Fruit fly (Drosophila melanogaster) whole organism, prepupa: ENCODE data around the gene Gyc89Db.

ENCODE experiments used
- CG11294 ChIP-seq: fragments of 200-800 bp; sonication (Bioruptor generic); IDR thresholded peaks from 2 replicates; pipeline ENCODE4 v1.3.6; 2022; ENCODE audit warnings: missing biosample characterization, missing genetic modification characterization
- CG11762 ChIP-seq: fragments of 200-800 bp; sonication (Bioruptor generic); optimal IDR thresholded peaks from 3 replicates; lab custom pipeline; 2016; ENCODE audit warnings: missing biosample characterization, missing genetic modification characterization; ENCODE audit not compliant: insufficient read depth
- CG15336 ChIP-seq: fragments of 200-800 bp; sonication (Bioruptor generic); IDR thresholded peaks from 2 replicates; pipeline ENCODE4 v1.3.6; 2022; ENCODE audit warnings: missing biosample characterization, missing genetic modification characterization
- CG1621 ChIP-seq: fragments of 200-800 bp; sonication (Bioruptor generic); optimal IDR thresholded peaks from 3 replicates; lab custom pipeline; 2018; ENCODE audit warnings: missing biosample characterization, mild to moderate bottlenecking, missing genetic modification characterization
- CG16779 ChIP-seq: fragments of 200-800 bp; sonication (Bioruptor generic); optimal IDR thresholded peaks from 3 replicates; lab custom pipeline; 2017; ENCODE audit warnings: missing biosample characterization, mild to moderate bottlenecking, missing genetic modification characterization
- CG3032 ChIP-seq: fragments of 200-800 bp; optimal IDR thresholded peaks from 2 replicates; lab custom pipeline; 2019; ENCODE audit warnings: missing biosample characterization, mild to moderate bottlenecking, missing genetic modification characterization, moderate library complexity
- CG31627 ChIP-seq: fragments of 200-800 bp; sonication (Bioruptor generic); optimal IDR thresholded peaks from 3 replicates; lab custom pipeline; 2016; ENCODE audit warnings: missing biosample characterization, missing genetic modification characterization
- CG32006 ChIP-seq: fragments of 200-800 bp; sonication (Bioruptor generic); optimal IDR thresholded peaks from 3 replicates; lab custom pipeline; 2017; ENCODE audit warnings: missing biosample characterization, mild to moderate bottlenecking, missing genetic modification characterization
- CG34406 ChIP-seq: fragments of 200-800 bp; sonication (Bioruptor generic); optimal IDR thresholded peaks from 3 replicates; lab custom pipeline; 2016; ENCODE audit warnings: missing biosample characterization, missing genetic modification characterization
- CG3919 ChIP-seq: fragments of 200-800 bp; sonication (Bioruptor generic); optimal IDR thresholded peaks from 3 replicates; lab custom pipeline; 2016; ENCODE audit warnings: missing biosample characterization, missing genetic modification characterization
- CG4318 ChIP-seq: fragments of 200-800 bp; sonication (Bioruptor generic); optimal IDR thresholded peaks from 3 replicates; lab custom pipeline; 2017; ENCODE audit warnings: missing biosample characterization, mild to moderate bottlenecking, missing genetic modification characterization
- CG6163 ChIP-seq: fragments of 200-800 bp; sonication (Bioruptor generic); IDR thresholded peaks from 3 replicates; pipeline ENCODE4 v1.3.6; 2022; ENCODE audit warnings: missing biosample characterization, missing genetic modification characterization
- CG6276 ChIP-seq: fragments of 200-800 bp; sonication (Bioruptor generic); optimal IDR thresholded peaks from 2 replicates; lab custom pipeline; 2017; ENCODE audit warnings: missing biosample characterization, mild to moderate bottlenecking, missing genetic modification characterization
- CG6854 ChIP-seq: fragments of 200-800 bp; sonication (Bioruptor generic); optimal IDR thresholded peaks from 2 replicates; lab custom pipeline; 2017; ENCODE audit warnings: missing biosample characterization, mild to moderate bottlenecking, missing genetic modification characterization
- CG8632 ChIP-seq: fragments of 200-800 bp; sonication (Bioruptor generic); optimal IDR thresholded peaks from 3 replicates; lab custom pipeline; 2016; ENCODE audit warnings: missing biosample characterization, missing genetic modification characterization
- CG9139 ChIP-seq: fragments of 200-800 bp; sonication (Bioruptor generic); optimal IDR thresholded peaks from 3 replicates; lab custom pipeline; 2017; ENCODE audit warnings: missing biosample characterization, mild to moderate bottlenecking, missing genetic modification characterization
- Eip75B ChIP-seq: fragments of 200-800 bp; sonication (Bioruptor generic); optimal IDR thresholded peaks from 3 replicates; lab custom pipeline; 2016; ENCODE audit warnings: missing biosample characterization, missing genetic modification characterization
- Eip78C ChIP-seq: fragments of 200-800 bp; sonication (Bioruptor generic); peaks from one replicate; lab custom pipeline; 2016; ENCODE audit warnings: missing biosample characterization, missing genetic modification characterization
- Eip93F ChIP-seq: fragments of 200-800 bp; sonication (Bioruptor generic); optimal IDR thresholded peaks from 2 replicates; lab custom pipeline; 2016; ENCODE audit warnings: missing biosample characterization, mild to moderate bottlenecking, missing genetic modification characterization
- Ets21C ChIP-seq: fragments of 200-800 bp; sonication (Bioruptor generic); optimal IDR thresholded peaks from 3 replicates; lab custom pipeline; 2016; ENCODE audit warnings: missing biosample characterization, missing genetic modification characterization
- Ets96B ChIP-seq: fragments of 200-800 bp; optimal IDR thresholded peaks from 2 replicates; lab custom pipeline; 2019; ENCODE audit warnings: missing biosample characterization, mild to moderate bottlenecking, missing genetic modification characterization, moderate library complexity
- Gug ChIP-seq: fragments of 200-800 bp; sonication (Bioruptor generic); IDR thresholded peaks from 2 replicates; pipeline ENCODE4 v1.3.6; 2022; ENCODE audit warnings: missing biosample characterization, missing genetic modification characterization
- Hr38 ChIP-seq: sonication (Bioruptor generic); optimal IDR thresholded peaks from 2 replicates; lab custom pipeline; 2016; ENCODE audit warnings: missing biosample characterization, missing genetic modification characterization
- Hr39 ChIP-seq: fragments of 200-800 bp; sonication (Bioruptor generic); optimal IDR thresholded peaks from 2 replicates; lab custom pipeline; 2016; ENCODE audit warnings: missing biosample characterization, missing genetic modification characterization
- Hr4 ChIP-seq: fragments of 200-800 bp; sonication (Bioruptor generic); optimal IDR thresholded peaks from 3 replicates; lab custom pipeline; 2016; ENCODE audit warnings: missing biosample characterization, missing genetic modification characterization
- Lpt ChIP-seq: fragments of 200-800 bp; sonication (Bioruptor generic); optimal IDR thresholded peaks from 3 replicates; lab custom pipeline; 2016; ENCODE audit warnings: missing biosample characterization, missing genetic modification characterization
- Met ChIP-seq: fragments of 200-800 bp; sonication (Bioruptor generic); optimal IDR thresholded peaks from 3 replicates; lab custom pipeline; 2016; ENCODE audit warnings: missing biosample characterization, missing genetic modification characterization
- OdsH ChIP-seq: fragments of 200-800 bp; sonication (Bioruptor generic); optimal IDR thresholded peaks from 3 replicates; lab custom pipeline; 2016; ENCODE audit warnings: missing biosample characterization, missing genetic modification characterization
- Smox ChIP-seq: fragments of 200-800 bp; sonication (Bioruptor generic); optimal IDR thresholded peaks from 3 replicates; lab custom pipeline; 2016; ENCODE audit warnings: missing biosample characterization, missing genetic modification characterization
- Sox102F ChIP-seq: fragments of 200-800 bp; sonication (Bioruptor generic); optimal IDR thresholded peaks from 2 replicates; lab custom pipeline; 2016; ENCODE audit warnings: missing biosample characterization, mild to moderate bottlenecking, missing genetic modification characterization
- Sox15 ChIP-seq: fragments of 200-800 bp; sonication (Bioruptor generic); optimal IDR thresholded peaks from 3 replicates; lab custom pipeline; 2016; ENCODE audit warnings: missing biosample characterization, missing genetic modification characterization
- acj6 ChIP-seq: fragments of 200-800 bp; sonication (Bioruptor generic); optimal IDR thresholded peaks from 3 replicates; lab custom pipeline; 2016; ENCODE audit warnings: missing biosample characterization, missing genetic modification characterization
- cyc ChIP-seq: fragments of 200-800 bp; sonication (Bioruptor generic); optimal IDR thresholded peaks from 3 replicates; lab custom pipeline; 2016; ENCODE audit warnings: missing biosample characterization, missing genetic modification characterization
- dac ChIP-seq: fragments of 200-800 bp; sonication (Bioruptor generic); optimal IDR thresholded peaks from 2 replicates; lab custom pipeline; 2017; ENCODE audit warnings: missing biosample characterization, mild to moderate bottlenecking, missing genetic modification characterization
- eg ChIP-seq: fragments of 200-800 bp; sonication (Bioruptor generic); IDR thresholded peaks from 3 replicates; pipeline ENCODE4 v1.3.6; 2022; ENCODE audit warnings: missing biosample characterization, missing genetic modification characterization
- esn ChIP-seq: fragments of 200-800 bp; sonication (Bioruptor generic); optimal IDR thresholded peaks from 2 replicates; lab custom pipeline; 2016; ENCODE audit warnings: missing biosample characterization, mild to moderate bottlenecking, missing genetic modification characterization, moderate library complexity
- fd59A ChIP-seq: fragments of 200-800 bp; sonication (Bioruptor generic); optimal IDR thresholded peaks from 2 replicates; lab custom pipeline; 2017; ENCODE audit warnings: missing biosample characterization, mild to moderate bottlenecking, missing genetic modification characterization, missing genetic modification reagents
- fd85E ChIP-seq: fragments of 200-800 bp; sonication (Bioruptor generic); optimal IDR thresholded peaks from 3 replicates; lab custom pipeline; 2016; ENCODE audit warnings: missing biosample characterization, missing genetic modification characterization
- lz ChIP-seq: fragments of 200-800 bp; sonication (Bioruptor generic); optimal IDR thresholded peaks from 3 replicates; lab custom pipeline; 2016; ENCODE audit warnings: missing biosample characterization, missing genetic modification characterization
- net ChIP-seq: fragments of 200-800 bp; sonication (Bioruptor generic); optimal IDR thresholded peaks from 3 replicates; lab custom pipeline; 2016; ENCODE audit warnings: missing biosample characterization, missing genetic modification characterization
- salr ChIP-seq, 2 experiments: fragments of 200-800 bp; sonication (Bioruptor generic); optimal IDR thresholded peaks; 3 replicates each; lab custom pipeline; 2016 to 2018; ENCODE audit warnings: missing biosample characterization in 2 of 2, missing genetic modification characterization in 2 of 2, mild to moderate bottlenecking in 1 of 2
- ss ChIP-seq, 2 experiments: fragments of 200-800 bp; sonication (Bioruptor generic); optimal IDR thresholded peaks; 2 replicates in 1 of 2; 3 replicates in 1 of 2; lab custom pipeline; 2017 to 2018; ENCODE audit warnings: mild to moderate bottlenecking in 2 of 2, missing biosample characterization in 2 of 2, missing genetic modification characterization in 2 of 2, moderate library complexity in 1 of 2
- svp ChIP-seq: fragments of 200-800 bp; sonication (Bioruptor generic); peaks from one replicate; lab custom pipeline; 2016; ENCODE audit warnings: missing biosample characterization, missing genetic modification characterization
- topi ChIP-seq: fragments of 200-800 bp; sonication (Bioruptor generic); optimal IDR thresholded peaks from 3 replicates; lab custom pipeline; 2016; ENCODE audit warnings: missing biosample characterization, missing genetic modification characterization
- vri ChIP-seq: fragments of 200-800 bp; sonication (Bioruptor generic); optimal IDR thresholded peaks from 3 replicates; lab custom pipeline; 2016; ENCODE audit warnings: missing biosample characterization, mild to moderate bottlenecking, missing genetic modification characterization

Gene Gyc89Db

dm6 chr3R:16446836-16447235 is 30.1 kb upstream of the Gyc89Db start:
- TF ChIP-seq vri (GFP tag; lab: Kevin White, UChicago) (peak; percentile 73), svp (GFP tag; lab: Kevin White, UChicago) (peak; percentile 83), Smox (GFP tag; lab: Kevin White, UChicago) (no peak), esn (GFP tag; lab: Kevin White, UChicago) (no peak), CG9139 (GFP tag; lab: Kevin White, UChicago) (no peak), CG6276 (GFP tag; lab: Kevin White, UChicago) (no peak), CG31627 (GFP tag; lab: Kevin White, UChicago) (no peak)

- TF ChIP-seq CG6163 (GFP tag; lab: Robert Waterston, UW), result no peak
- TF ChIP-seq vri (GFP tag; lab: Kevin White, UChicago), result peak; percentile 82
- peak; percentile 41 for TF ChIP-seq svp (GFP tag; lab: Kevin White, UChicago)
- TF ChIP-seq, all 60 proteins: peak for 2
Observed at dm6 chr3R:16447448-16448045, 29.4 kb upstream of the Gyc89Db start.

- TF ChIP-seq CG11762 (peak; percentile 68), CG6163 (GFP tag; lab: Robert Waterston, UW) (peak; percentile 90), Met (no peak), Sox102F (GFP tag; lab: Kevin White, UChicago) (no peak), CG1621 (tag; lab: Kevin White, UChicago) (peak; percentile 61), CG15336 (GFP tag; lab: Robert Waterston, UW) (peak; percentile 88), Sox15 (GFP tag; lab: Kevin White, UChicago) (no peak), net (GFP tag; lab: Kevin White, UChicago) (no peak), fd85E (GFP tag; lab: Kevin White, UChicago) (no peak), esn (GFP tag; lab: Kevin White, UChicago) (no peak), CG32006 (GFP tag; lab: Kevin White, UChicago) (peak; percentile 78), dac (GFP tag; lab: Kevin White, UChicago) (peak; percentile 35), CG34406 (no peak), Hr38 (GFP tag; lab: Kevin White, UChicago) (peak; percentile 43), Lpt (GFP tag; lab: Kevin White, UChicago) (peak; percentile 61), cyc (no peak), CG3919 (GFP tag; lab: Kevin White, UChicago) (no peak), Gug (peak; percentile 92), OdsH (GFP tag; lab: Kevin White, UChicago) (no peak), Eip93F (GFP tag; lab: Kevin White, UChicago) (no peak), CG9139 (GFP tag; lab: Kevin White, UChicago) (no peak), CG8632 (GFP tag; lab: Kevin White, UChicago) (no peak), lz (GFP tag; lab: Kevin White, UChicago) (no peak), fd59A (GFP tag; lab: Kevin White, UChicago) (no peak), svp (GFP tag; lab: Kevin White, UChicago) (no peak), CG3032 (tag; lab: Kevin White, UChicago) (no peak), CG11294 (peak; percentile 79), eg (GFP tag; lab: Robert Waterston, UW) (peak; percentile 93), Ets21C (GFP tag; lab: Kevin White, UChicago) (no peak), Eip78C (GFP tag; lab: Kevin White, UChicago) (peak; percentile 44), Hr4 (GFP tag; lab: Kevin White, UChicago) (peak; percentile 57), salr (GFP tag; optimal IDR thresholded peaks at IDR 0.05; lab: Kevin White, UChicago) (peak; percentile 87 to 89), Eip75B (no peak), Hr39 (GFP tag; lab: Kevin White, UChicago) (no peak), acj6 (GFP tag; lab: Kevin White, UChicago) (no peak), Ets96B (tag; lab: Kevin White, UChicago) (peak; percentile 6), CG16779 (tag; lab: Kevin White, UChicago) (peak; percentile 68), vri (GFP tag; lab: Kevin White, UChicago) (no peak), CG4318 (GFP tag; lab: Kevin White, UChicago) (no peak), ss (GFP tag; optimal IDR thresholded peaks at IDR 0.05; lab: Kevin White, UChicago) (peak in 1 of 2 experiments; percentile 86), topi (no peak), Smox (GFP tag; lab: Kevin White, UChicago) (no peak), CG6276 (GFP tag; lab: Kevin White, UChicago) (peak; percentile 93), CG6854 (no peak)
Observed at dm6 chr3R:16448378-16449134, 28.4 kb upstream of the Gyc89Db start.
